Fruit fly (Drosophila melanogaster) Kc167 (cell line): ENCODE results near the gene Cyp28a5.

ENCODE experiments used
- Myc ChIP-seq: fragments of >200 bp; optimal IDR thresholded peaks from 2 replicates; lab custom pipeline; 2017; ENCODE audit warnings: missing external identifiers
- Sin3A ChIP-seq: fragments of >200 bp; optimal IDR thresholded peaks from 2 replicates; lab custom pipeline; 2018; ENCODE audit warnings: missing external identifiers
- h ChIP-seq: fragments of >200 bp; optimal IDR thresholded peaks from 3 replicates; lab custom pipeline; 2018; ENCODE audit warnings: missing external identifiers
- insv ChIP-seq: fragments of >200 bp; optimal IDR thresholded peaks from 3 replicates; lab custom pipeline; 2018; ENCODE audit warnings: missing external identifiers
- psq ChIP-seq: fragments of >200 bp; optimal IDR thresholded peaks from 2 replicates; lab custom pipeline; 2017; ENCODE audit warnings: missing external identifiers
- ttk ChIP-seq: sonication (Bioruptor generic); optimal IDR thresholded peaks from 2 replicates; lab custom pipeline; 2017; ENCODE audit warnings: missing external identifiers

- no peak for TF ChIP-seq psq (lab: Kevin White, UChicago)
- TF ChIP-seq Myc (lab: Kevin White, UChicago): no peak
- no peak for TF ChIP-seq ttk (lab: Kevin White, UChicago)
- TF ChIP-seq Sin3A: no peak
- no peak for TF ChIP-seq h (lab: Kevin White, UChicago)
- no peak for TF ChIP-seq insv (lab: Kevin White, UChicago)
These were observed 433 bp upstream of the Cyp28a5 start, which contains the start of gene NimC1 for dm6 chr2L:13976669-13977068.
